Fruit fly (Drosophila melanogaster) whole organism: ENCODE results near the gene CG5078.
A peak's percentile ranks its signal among the peaks of the same experiment; 100 is the strongest.

Experiments
- CG8478 ChIP-seq: fragments of >200 bp; optimal IDR thresholded peaks from 2 replicates; lab custom pipeline; 2018; ENCODE audit warnings: inconsistent platforms
- Dll ChIP-seq: fragments of >200 bp; optimal IDR thresholded peaks from 2 replicates; lab custom pipeline; 2017
- EcR ChIP-seq, 2 experiments: fragments of >200 bp; optimal IDR thresholded peaks; 2 replicates each; lab custom pipeline; 2017; ENCODE audit warnings: missing biosample characterization in 2 of 2, missing genetic modification characterization in 2 of 2, missing genetic modification reagents in 2 of 2
- pan ChIP-seq: fragments of >200 bp; optimal IDR thresholded peaks from 2 replicates; lab custom pipeline; 2017
- psq ChIP-seq: fragments of >200 bp; optimal IDR thresholded peaks from 2 replicates; lab custom pipeline; 2017
- usp ChIP-seq: fragments of >200 bp; optimal IDR thresholded peaks from 2 replicates; lab custom pipeline; 2017; ENCODE audit warnings: missing biosample characterization, missing genetic modification characterization, mixed read lengths

CG5078 gene

dm6 chr3L:20474197-20474788 lies 31.5 kb upstream of the CG5078 start, which contains the start of gene isoQC:
Gene isoQC, plus strand, starts transcription at chr3L:20474466.
- no peak for TF ChIP-seq EcR (GFP tag; optimal IDR thresholded peaks at IDR 0.05; lab: Kevin White, UChicago)
- no peak for TF ChIP-seq pan (lab: Kevin White, UChicago)
- TF ChIP-seq Dll (lab: Kevin White, UChicago) = no peak
- no peak for TF ChIP-seq usp (GFP tag; lab: Kevin White, UChicago)
- no peak for TF ChIP-seq psq (lab: Kevin White, UChicago)
- TF ChIP-seq CG8478 (lab: Kevin White, UChicago) = no peak

dm6 chr3L:20474789-20475208 lies 31.0 kb upstream of the CG5078 start:
- TF ChIP-seq pan (lab: Kevin White, UChicago) = no peak
- no peak for TF ChIP-seq Dll (lab: Kevin White, UChicago)
- no peak for TF ChIP-seq EcR (GFP tag; optimal IDR thresholded peaks at IDR 0.05; lab: Kevin White, UChicago)
- no peak for TF ChIP-seq usp (GFP tag; lab: Kevin White, UChicago)
- TF ChIP-seq psq (lab: Kevin White, UChicago) = no peak

- TF ChIP-seq EcR (GFP tag; optimal IDR thresholded peaks at IDR 0.05; lab: Kevin White, UChicago) = no peak
- peak; percentile 34 for TF ChIP-seq pan (lab: Kevin White, UChicago)
- TF ChIP-seq psq (lab: Kevin White, UChicago) = no peak
- no peak for TF ChIP-seq usp (GFP tag; lab: Kevin White, UChicago)
- no peak for TF ChIP-seq Dll (lab: Kevin White, UChicago)
Observed at dm6 chr3L:20487649-20488048, 18.2 kb upstream of the CG5078 start.

- TF ChIP-seq Dll (lab: Kevin White, UChicago) = no peak
- TF ChIP-seq EcR (GFP tag; optimal IDR thresholded peaks at IDR 0.05; lab: Kevin White, UChicago) = no peak
- no peak for TF ChIP-seq pan (lab: Kevin White, UChicago)
- TF ChIP-seq CG8478 (lab: Kevin White, UChicago) = no peak
- TF ChIP-seq psq (lab: Kevin White, UChicago) = no peak
- TF ChIP-seq usp (GFP tag; lab: Kevin White, UChicago) = no peak
Observed at dm6 chr3L:20491525-20492132, 14.2 kb upstream of the CG5078 start, which contains the start of gene ND-39. Gene ND-39, plus strand, starts transcription at chr3L:20492082.

- TF ChIP-seq EcR (GFP tag; optimal IDR thresholded peaks at IDR 0.05; lab: Kevin White, UChicago) (no peak), pan (lab: Kevin White, UChicago) (no peak), CG8478 (lab: Kevin White, UChicago) (no peak), Dll (lab: Kevin White, UChicago) (no peak), psq (lab: Kevin White, UChicago) (no peak), usp (GFP tag; lab: Kevin White, UChicago) (no peak)
Observed at dm6 chr3L:20493417-20494261, 12.2 kb upstream of the CG5078 start.

- TF ChIP-seq CG8478 (lab: Kevin White, UChicago) = no peak
- no peak for TF ChIP-seq usp (GFP tag; lab: Kevin White, UChicago)
- no peak for TF ChIP-seq EcR (GFP tag; optimal IDR thresholded peaks at IDR 0.05; lab: Kevin White, UChicago)
- no peak for TF ChIP-seq pan (lab: Kevin White, UChicago)
- TF ChIP-seq Dll (lab: Kevin White, UChicago) = no peak
- TF ChIP-seq psq (lab: Kevin White, UChicago) = no peak
Observed at dm6 chr3L:20494262-20494601, 11.6 kb upstream of the CG5078 start.

- TF ChIP-seq psq (lab: Kevin White, UChicago) = no peak
- no peak for TF ChIP-seq usp (GFP tag; lab: Kevin White, UChicago)
- TF ChIP-seq EcR (GFP tag; optimal IDR thresholded peaks at IDR 0.05; lab: Kevin White, UChicago) = no peak
- no peak for TF ChIP-seq CG8478 (lab: Kevin White, UChicago)
- TF ChIP-seq pan (lab: Kevin White, UChicago) = no peak
- TF ChIP-seq Dll (lab: Kevin White, UChicago) = no peak
Observed at dm6 chr3L:20494780-20495591, 10.8 kb upstream of the CG5078 start, which contains the start of gene ZnT77C. Gene ZnT77C, minus strand, starts transcription at chr3L:20494921.

- TF ChIP-seq CG8478 (lab: Kevin White, UChicago) (no peak), Dll (lab: Kevin White, UChicago) (no peak), psq (lab: Kevin White, UChicago) (no peak), EcR (GFP tag; optimal IDR thresholded peaks at IDR 0.05; lab: Kevin White, UChicago) (no peak), pan (lab: Kevin White, UChicago) (no peak), usp (GFP tag; lab: Kevin White, UChicago) (no peak)
Observed at dm6 chr3L:20497124-20497996, 8.5 kb upstream of the CG5078 start, which contains the start of gene CG32425. Gene CG32425, plus strand, starts transcription at chr3L:20497323.

- TF ChIP-seq pan (lab: Kevin White, UChicago) = no peak
- TF ChIP-seq psq (lab: Kevin White, UChicago) = no peak
- no peak for TF ChIP-seq CG8478 (lab: Kevin White, UChicago)
- TF ChIP-seq Dll (lab: Kevin White, UChicago) = no peak
- no peak for TF ChIP-seq EcR (GFP tag; optimal IDR thresholded peaks at IDR 0.05; lab: Kevin White, UChicago)
- no peak for TF ChIP-seq usp (GFP tag; lab: Kevin White, UChicago)
Observed at dm6 chr3L:20498204-20498603, 7.6 kb upstream of the CG5078 start.
